Fruit fly (Drosophila melanogaster): ENCODE data around the gene Nepl6.

The Nepl6 gene

dm6 chr2L:6339010-6339897 lies 46.1 kb downstream of the Nepl6 start (continued):
- peak; percentile 22 for TF ChIP-seq CG12769 (tag; optimal IDR thresholded peaks at IDR 0.05)
- peak; percentile 17 for TF ChIP-seq CG8924 (tag; optimal IDR thresholded peaks at IDR 0.05)
- TF ChIP-seq CG5953 (GFP tag; IDR thresholded peaks at IDR 0.05): no peak; the same call in 1 of the 2 replicates
- no peak for TF ChIP-seq yki (optimal IDR thresholded peaks at IDR 0.05)
- TF ChIP-seq Sin3A (optimal IDR thresholded peaks at IDR 0.05): no peak
- peak; percentile 7 for TF ChIP-seq crol (GFP tag; IDR thresholded peaks at IDR 0.05)
- TF ChIP-seq Hr78 (GFP tag; optimal IDR thresholded peaks at IDR 0.05): peak in 1 of 2 experiments; percentile 100
- TF ChIP-seq trh (GFP tag; optimal IDR thresholded peaks at IDR 0.05): no peak
- peak; percentile 29; the same call in 1 of the 2 replicates for TF ChIP-seq sob (GFP tag; IDR thresholded peaks at IDR 0.05)
- TF ChIP-seq Lhr (GFP tag; optimal IDR thresholded peaks at IDR 0.05): no peak
- TF ChIP-seq CG3847 (GFP tag; IDR thresholded peaks at IDR 0.05): peak; percentile 33; the same call in 1 of the 2 replicates
- peak; percentile 51 for TF ChIP-seq PHDP (tag; optimal IDR thresholded peaks at IDR 0.05)
- peak; percentile 16; the same call in 1 of the 2 replicates for TF ChIP-seq Adf1 (GFP tag; IDR thresholded peaks at IDR 0.05)
- TF ChIP-seq CG4617 (GFP tag; optimal IDR thresholded peaks at IDR 0.05; ENCODE audit: borderline replicate concordance): no peak
- no peak for TF ChIP-seq Sox102F (GFP tag; optimal IDR thresholded peaks at IDR 0.05)
- TF ChIP-seq ftz-f1 (GFP tag; optimal IDR thresholded peaks at IDR 0.05): peak; percentile 96
- TF ChIP-seq usp (GFP tag; optimal IDR thresholded peaks at IDR 0.05): no peak
- TF ChIP-seq zfh2 (GFP tag; optimal IDR thresholded peaks at IDR 0.05): peak; percentile 53
- no peak for TF ChIP-seq fd3F (GFP tag; optimal IDR thresholded peaks at IDR 0.05)
- TF ChIP-seq Stat92E (GFP tag; optimal IDR thresholded peaks at IDR 0.05): no peak
- TF ChIP-seq sqz (GFP tag; optimal IDR thresholded peaks at IDR 0.05): no peak
- TF ChIP-seq CG16813 (GFP tag; IDR thresholded peaks at IDR 0.05; ENCODE audit: partially characterized antibody): no peak
- TF ChIP-seq CG33557 (GFP tag; optimal IDR thresholded peaks at IDR 0.05): no peak
- no peak for TF ChIP-seq Dfd (GFP tag; optimal IDR thresholded peaks at IDR 0.05)
- TF ChIP-seq CG4360 (GFP tag; IDR thresholded peaks at IDR 0.05): no peak
- no peak for TF ChIP-seq CG15073 (GFP tag; optimal IDR thresholded peaks at IDR 0.05)
- no peak for TF ChIP-seq CG14667 (GFP tag; IDR thresholded peaks at IDR 0.05)
- no peak for TF ChIP-seq sc (optimal IDR thresholded peaks at IDR 0.05)
- TF ChIP-seq sc (GFP tag; optimal IDR thresholded peaks at IDR 0.05): peak; percentile 33
- TF ChIP-seq tap (tag; optimal IDR thresholded peaks at IDR 0.05): peak; percentile 20
- peak; percentile 87 for TF ChIP-seq Med (GFP tag)
- TF ChIP-seq seq (GFP tag; IDR thresholded peaks at IDR 0.05): 0 out of 2 replicates have a peak, but pooled peaks have one; percentile 51
- peak; percentile 40 for TF ChIP-seq CG9817 (tag; optimal IDR thresholded peaks at IDR 0.05)
- no peak for TF ChIP-seq CG7928 (GFP tag; optimal IDR thresholded peaks at IDR 0.05)
- TF ChIP-seq eve (GFP tag; optimal IDR thresholded peaks at IDR 0.05): no peak
- TF ChIP-seq ems (GFP tag; optimal IDR thresholded peaks at IDR 0.05): peak; percentile 27
- TF ChIP-seq HLHmδ (GFP tag; optimal IDR thresholded peaks at IDR 0.05): peak; percentile 69
- TF ChIP-seq cwo (GFP tag; optimal IDR thresholded peaks at IDR 0.05): peak; percentile 32
- TF ChIP-seq Dip2 (GFP tag; IDR thresholded peaks at IDR 0.05): no peak
- no peak for TF ChIP-seq btn (GFP tag; optimal IDR thresholded peaks at IDR 0.05)
- no peak for TF ChIP-seq CG3838 (GFP tag; optimal IDR thresholded peaks at IDR 0.05)
- peak; percentile 18 for TF ChIP-seq Chrac-16 (GFP tag; optimal IDR thresholded peaks at IDR 0.05)
- no peak for TF ChIP-seq Mrtf (GFP tag; IDR thresholded peaks at IDR 0.05)
- TF ChIP-seq CG1603 (tag; optimal IDR thresholded peaks at IDR 0.05): peak; percentile 52
- 0 out of 2 replicates have a peak, but pooled peaks have one; percentile 13 for TF ChIP-seq amos (GFP tag; IDR thresholded peaks at IDR 0.05; ENCODE audit: partially characterized antibody)
- TF ChIP-seq CG12299 (tag; optimal IDR thresholded peaks at IDR 0.05): no peak
- no peak for TF ChIP-seq Lim3 (GFP tag; IDR thresholded peaks at IDR 0.05)
- no peak for TF ChIP-seq z (GFP tag; IDR thresholded peaks at IDR 0.05)
- TF ChIP-seq mld (GFP tag; IDR thresholded peaks at IDR 0.05; ENCODE audit: partially characterized antibody): peak; percentile 31; the same call in 1 of the 3 replicates

Data from whole organism, embryonic.